Worm (Caenorhabditis elegans): ENCODE results near the gene C14C11.1.

ce11 chrV:5668968-5669367 lies 5.6 kb downstream of the C14C11.1 start:
- no peak for TF ChIP-seq elt-3 (tag; optimal IDR thresholded peaks at IDR 0.05)
- TF ChIP-seq lsy-2 (tag; optimal IDR thresholded peaks at IDR 0.05) = no peak
- TF ChIP-seq ham-2 (GFP tag; optimal IDR thresholded peaks at IDR 0.05) = no peak
- TF ChIP-seq lin-13 (tag; optimal IDR thresholded peaks at IDR 0.05) = no peak
- no peak for TF ChIP-seq pha-4 (tag; optimal IDR thresholded peaks at IDR 0.05)
- no peak for TF ChIP-seq nhr-12 (tag; optimal IDR thresholded peaks at IDR 0.05)
- no peak for TF ChIP-seq snpc-4 (tag; optimal IDR thresholded peaks at IDR 0.05)

Data from whole organism, mixed stage, embryonic.